Worm (Caenorhabditis elegans) whole organism, late embryonic: Measurements from ENCODE around the gene D2045.9.

Source experiments
- C38D4.7 ChIP-seq: fragments of 200-800 bp; sonication (Bioruptor generic); optimal IDR thresholded peaks from 2 replicates; lab custom pipeline; 2018; ENCODE audit warnings: mild to moderate bottlenecking, missing genetic modification characterization, moderate library complexity, missing compliant biosample characterization
- K02D7.2 ChIP-seq: sonication (generic microtip); optimal IDR thresholded peaks from 2 replicates; lab custom pipeline; 2017; ENCODE audit warnings: mild to moderate bottlenecking, missing genetic modification characterization, missing compliant biosample characterization
- K09A11.1 ChIP-seq: sonication (generic microtip); optimal IDR thresholded peaks from 2 replicates; lab custom pipeline; 2017; ENCODE audit warnings: antibody characterized with exemption, mild to moderate bottlenecking, missing genetic modification characterization, missing compliant biosample characterization; ENCODE audit not compliant: insufficient read depth
- T23F11.4 ChIP-seq: fragments of 200-800 bp; sonication (Bioruptor generic); optimal IDR thresholded peaks from 2 replicates; lab custom pipeline; 2018; ENCODE audit warnings: mild to moderate bottlenecking, missing genetic modification characterization, missing compliant biosample characterization
- ama-1 ChIP-seq: fragments of 150-350 bp; optimal IDR thresholded peaks from 2 replicates; lab custom pipeline; 2014
- ceh-18 ChIP-seq: sonication (generic microtip); optimal IDR thresholded peaks from 2 replicates; lab custom pipeline; 2016; ENCODE audit warnings: missing genetic modification characterization, missing compliant biosample characterization
- ceh-19 ChIP-seq: fragments of 200-800 bp; sonication (Bioruptor generic); optimal IDR thresholded peaks from 2 replicates; lab custom pipeline; 2018; ENCODE audit warnings: mild to moderate bottlenecking, missing genetic modification characterization, missing compliant biosample characterization
- ceh-2 ChIP-seq: sonication (generic microtip); optimal IDR thresholded peaks from 2 replicates; lab custom pipeline; 2016; ENCODE audit warnings: missing genotype, missing genetic modification characterization, missing compliant biosample characterization
- ceh-22 ChIP-seq: sonication (generic microtip); optimal IDR thresholded peaks from 2 replicates; lab custom pipeline; 2017; ENCODE audit warnings: missing biosample characterization, missing genetic modification characterization
- ceh-30 ChIP-seq: fragments of 150-350 bp; optimal IDR thresholded peaks from 2 replicates; lab custom pipeline; 2014; ENCODE audit warnings: missing biosample characterization, missing genetic modification characterization
- ceh-31 ChIP-seq: sonication (generic microtip); optimal IDR thresholded peaks from 2 replicates; lab custom pipeline; 2016; ENCODE audit warnings: missing genetic modification characterization, missing compliant biosample characterization
- ceh-34 ChIP-seq: sonication (generic microtip); optimal IDR thresholded peaks from 2 replicates; lab custom pipeline; 2016; ENCODE audit warnings: mild to moderate bottlenecking, missing genetic modification characterization, missing compliant biosample characterization
- ceh-45 ChIP-seq: fragments of 200-800 bp; sonication (Bioruptor generic); IDR thresholded peaks from 2 replicates; pipeline ENCODE4 v1.3.6; 2022; ENCODE audit warnings: missing genetic modification reagents, missing genetic modification characterization, missing compliant biosample characterization
- ceh-48 ChIP-seq: sonication (generic microtip); optimal IDR thresholded peaks from 2 replicates; lab custom pipeline; 2016; ENCODE audit warnings: missing genetic modification characterization, inconsistent platforms, missing compliant biosample characterization
- ceh-6 ChIP-seq: fragments of 200-800 bp; sonication (Bioruptor generic); optimal IDR thresholded peaks from 2 replicates; lab custom pipeline; 2018; ENCODE audit warnings: mild to moderate bottlenecking, missing genetic modification characterization, missing compliant biosample characterization
- ceh-9 ChIP-seq: sonication (generic microtip); optimal IDR thresholded peaks from 2 replicates; lab custom pipeline; 2016; ENCODE audit warnings: mild to moderate bottlenecking, missing genetic modification characterization, inconsistent platforms, missing compliant biosample characterization
- che-1 ChIP-seq: sonication (generic microtip); optimal IDR thresholded peaks from 2 replicates; lab custom pipeline; 2016; ENCODE audit warnings: mild to moderate bottlenecking, missing genetic modification characterization, missing compliant biosample characterization
- dmd-4 ChIP-seq: sonication (generic microtip); optimal IDR thresholded peaks from 2 replicates; lab custom pipeline; 2016; ENCODE audit warnings: borderline replicate concordance, missing genetic modification characterization, missing compliant biosample characterization
- elt-4 ChIP-seq: sonication (generic microtip); optimal IDR thresholded peaks from 2 replicates; lab custom pipeline; 2016; ENCODE audit warnings: missing genetic modification characterization, missing compliant biosample characterization
- eyg-1 ChIP-seq: sonication (generic microtip); optimal IDR thresholded peaks from 2 replicates; lab custom pipeline; 2016; ENCODE audit warnings: missing genotype, missing genetic modification characterization, missing compliant biosample characterization
- fax-1 ChIP-seq: sonication (generic microtip); optimal IDR thresholded peaks from 2 replicates; lab custom pipeline; 2016; ENCODE audit warnings: missing genotype, missing genetic modification characterization, missing compliant biosample characterization
- fkh-10 ChIP-seq: fragments of 150-350 bp; optimal IDR thresholded peaks from 2 replicates; lab custom pipeline; 2014; ENCODE audit warnings: missing biosample characterization, missing genetic modification reagents, missing genetic modification characterization
- gmeb-2 ChIP-seq: sonication (generic microtip); optimal IDR thresholded peaks from 2 replicates; lab custom pipeline; 2016; ENCODE audit warnings: missing genetic modification characterization, inconsistent platforms, missing compliant biosample characterization
- hlh-13 ChIP-seq: fragments of 200-800 bp; sonication (Bioruptor generic); optimal IDR thresholded peaks from 2 replicates; lab custom pipeline; 2018; ENCODE audit warnings: mild to moderate bottlenecking, missing genetic modification characterization, missing compliant biosample characterization
- hlh-15 ChIP-seq: sonication (generic microtip); optimal IDR thresholded peaks from 2 replicates; lab custom pipeline; 2016; ENCODE audit warnings: missing genetic modification characterization, missing compliant biosample characterization
- hlh-30 ChIP-seq: sonication (generic microtip); optimal IDR thresholded peaks from 2 replicates; lab custom pipeline; 2017; ENCODE audit warnings: antibody characterized with exemption, missing genetic modification characterization, missing compliant biosample characterization; ENCODE audit not compliant: insufficient read depth
- hlh-8 ChIP-seq: sonication (generic microtip); optimal IDR thresholded peaks from 2 replicates; lab custom pipeline; 2016; ENCODE audit warnings: missing genotype, missing genetic modification characterization, missing compliant biosample characterization
- lim-6 ChIP-seq: sonication (generic microtip); optimal IDR thresholded peaks from 2 replicates; lab custom pipeline; 2016; ENCODE audit warnings: missing genetic modification characterization, missing compliant biosample characterization
- madf-2 ChIP-seq: sonication (generic microtip); optimal IDR thresholded peaks from 2 replicates; lab custom pipeline; 2017; ENCODE audit warnings: missing genetic modification characterization, missing compliant biosample characterization
- mec-3 ChIP-seq: sonication (generic microtip); optimal IDR thresholded peaks from 2 replicates; lab custom pipeline; 2016; ENCODE audit warnings: borderline replicate concordance, missing genetic modification characterization, missing compliant biosample characterization
- pat-9 ChIP-seq: fragments of 200-800 bp; sonication (Bioruptor generic); optimal IDR thresholded peaks from 2 replicates; lab custom pipeline; 2018; ENCODE audit warnings: mild to moderate bottlenecking, missing genetic modification characterization, moderate library complexity, missing compliant biosample characterization
- pax-1 ChIP-seq: fragments of 150-350 bp; optimal IDR thresholded peaks from 2 replicates; lab custom pipeline; 2014; ENCODE audit warnings: missing biosample characterization, missing genetic modification characterization
- pha-4 ChIP-seq: fragments of 150-350 bp; optimal IDR thresholded peaks from 2 replicates; lab custom pipeline; 2018; ENCODE audit warnings: missing biosample characterization, missing genetic modification reagents, missing genetic modification characterization
- pqm-1 ChIP-seq: sonication (generic microtip); optimal IDR thresholded peaks from 2 replicates; lab custom pipeline; 2016; ENCODE audit warnings: missing genetic modification characterization, missing compliant biosample characterization
- pros-1 ChIP-seq: fragments of 150-350 bp; optimal IDR thresholded peaks from 2 replicates; lab custom pipeline; 2014; ENCODE audit warnings: missing biosample characterization, missing genetic modification reagents, missing genetic modification characterization
- ref-2 ChIP-seq: sonication (generic microtip); optimal IDR thresholded peaks from 2 replicates; lab custom pipeline; 2016; ENCODE audit warnings: missing genetic modification characterization, missing compliant biosample characterization
- sdc-2 ChIP-seq: sonication (generic microtip); optimal IDR thresholded peaks from 2 replicates; lab custom pipeline; 2016; ENCODE audit warnings: missing genotype, missing genetic modification characterization, missing compliant biosample characterization
- syd-9 ChIP-seq: sonication (generic microtip); optimal IDR thresholded peaks from 2 replicates; lab custom pipeline; 2016; ENCODE audit warnings: mild to moderate bottlenecking, missing genetic modification characterization, moderate library complexity, missing compliant biosample characterization
- tbx-2 ChIP-seq: sonication (generic microtip); optimal IDR thresholded peaks from 2 replicates; lab custom pipeline; 2016; ENCODE audit warnings: missing genetic modification characterization, missing compliant biosample characterization
- unc-86 ChIP-seq: sonication (generic microtip); optimal IDR thresholded peaks from 2 replicates; lab custom pipeline; 2016; ENCODE audit warnings: missing genetic modification characterization, missing compliant biosample characterization
- zip-5 ChIP-seq: sonication (generic microtip); optimal IDR thresholded peaks from 2 replicates; lab custom pipeline; 2016; ENCODE audit warnings: missing genetic modification characterization, missing compliant biosample characterization
- ztf-16 ChIP-seq: sonication (generic microtip); optimal IDR thresholded peaks from 2 replicates; lab custom pipeline; 2017; ENCODE audit warnings: missing genetic modification characterization, missing compliant biosample characterization

Gene D2045.9

ce11 chrIII:10461164-10461546 lies 13.9 kb upstream of the D2045.9 start, which contains the start of gene atx-2 (continued):
- TF ChIP-seq ref-2 (tag; lab: Kevin White, UChicago) (peak; percentile 99), madf-2 (tag; lab: Kevin White, UChicago) (peak; percentile 96), ceh-6 (GFP tag; lab: Kevin White, UChicago) (peak; percentile 97), pros-1 (peak; percentile 22), elt-4 (tag; lab: Kevin White, UChicago) (peak; percentile 96), dmd-4 (tag; lab: Kevin White, UChicago) (peak; percentile 97), ceh-2 (peak; percentile 97), fax-1 (tag; lab: Kevin White, UChicago) (peak; percentile 97), ceh-30 (tag; lab: Kevin White, UChicago) (peak; percentile 98), ztf-16 (tag; lab: Kevin White, UChicago) (peak; percentile 98), sdc-2 (tag; lab: Kevin White, UChicago) (peak; percentile 89), K02D7.2 (tag; lab: Kevin White, UChicago) (peak; percentile 98), ceh-45 (GFP tag; lab: Robert Waterston, UW) (peak; percentile 99), gmeb-2 (peak; percentile 98), mec-3 (tag; lab: Kevin White, UChicago) (peak; percentile 96), T23F11.4 (peak; percentile 97), hlh-8 (peak; percentile 99), ceh-9 (tag; lab: Kevin White, UChicago) (peak; percentile 87), pax-1 (no peak), hlh-30 (peak; percentile 74), C38D4.7 (peak; percentile 95), zip-5 (tag; lab: Kevin White, UChicago) (peak; percentile 95), eyg-1 (tag; lab: Kevin White, UChicago) (peak; percentile 98), ceh-22 (tag; lab: Kevin White, UChicago) (peak; percentile 98), ceh-34 (tag; lab: Kevin White, UChicago) (peak; percentile 99), che-1 (peak; percentile 93), ceh-18 (tag; lab: Kevin White, UChicago) (peak; percentile 94), fkh-10 (GFP tag; lab: Kevin White, UChicago) (peak; percentile 93), lim-6 (tag; lab: Kevin White, UChicago) (peak; percentile 98), pat-9 (tag; lab: Kevin White, UChicago) (peak; percentile 98), pqm-1 (tag; lab: Kevin White, UChicago) (peak; percentile 92), ceh-48 (tag; lab: Kevin White, UChicago) (peak; percentile 97), hlh-15 (tag; lab: Kevin White, UChicago) (peak; percentile 96), unc-86 (tag; lab: Kevin White, UChicago) (peak; percentile 98), ceh-31 (tag; lab: Kevin White, UChicago) (peak; percentile 99), ceh-19 (GFP tag; lab: Kevin White, UChicago) (peak; percentile 98), ama-1 (lab: Kevin White, UChicago) (no peak), tbx-2 (tag; lab: Kevin White, UChicago) (peak; percentile 99), pha-4 (no peak), K09A11.1 (tag; lab: Kevin White, UChicago) (peak; percentile 98), syd-9 (peak; percentile 98)

DNA sequence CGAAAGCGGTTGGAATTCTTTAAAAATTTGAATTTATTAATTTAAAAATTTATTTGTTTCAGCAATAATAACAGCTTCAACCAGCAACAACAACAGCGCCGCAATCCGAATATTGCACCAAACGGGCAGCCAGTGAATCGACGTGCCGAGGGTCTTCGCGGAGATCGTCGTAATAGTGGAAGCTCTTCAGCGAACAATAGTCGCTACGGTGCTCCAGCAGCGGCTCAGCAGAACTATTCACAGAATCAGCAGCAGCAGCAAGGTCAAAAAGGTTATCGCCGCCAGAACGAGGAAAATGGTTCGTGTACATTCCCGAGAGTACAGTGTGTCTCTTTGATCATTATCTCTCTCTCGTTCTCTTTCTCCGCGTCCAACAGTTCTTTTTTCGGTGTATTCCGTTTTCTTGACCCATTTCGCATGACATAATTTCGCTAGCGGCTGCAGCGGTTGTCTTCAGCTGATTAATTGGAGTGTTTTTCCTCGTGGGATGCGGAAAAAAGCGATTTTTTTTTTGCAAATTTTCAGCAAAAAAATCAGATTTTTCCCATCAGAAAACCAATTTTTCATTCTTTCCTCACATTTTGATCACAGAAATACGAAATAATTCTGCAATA lies 12.0 kb upstream of the D2045.9 start:
- TF ChIP-seq hlh-30: no peak
- no peak for TF ChIP-seq tbx-2 (tag; lab: Kevin White, UChicago)
- TF ChIP-seq hlh-13 (GFP tag; lab: Kevin White, UChicago): no peak
